Fruit fly (Drosophila melanogaster) S2 (cell line): Measurements from ENCODE around the gene Pcmt.

Experiments
- CG8478 ChIP-seq: fragments of >200 bp; optimal IDR thresholded peaks from 2 replicates; lab custom pipeline; 2018
- CTCF ChIP-seq, 2 experiments: fragments of >200 bp; optimal IDR thresholded peaks; 2 replicates each; lab custom pipeline; 2018

- TF ChIP-seq CG8478 (lab: Kevin White, UChicago) = no peak
- no peak for TF ChIP-seq CTCF (optimal IDR thresholded peaks at IDR 0.05; lab: Kevin White, UChicago)
Observed at dm6 chr3R:5571756-5572155, 17.6 kb upstream of the Pcmt start.
